Fruit fly (Drosophila melanogaster): ENCODE data around the gene CG12316.

The CG12316 gene

DNA sequence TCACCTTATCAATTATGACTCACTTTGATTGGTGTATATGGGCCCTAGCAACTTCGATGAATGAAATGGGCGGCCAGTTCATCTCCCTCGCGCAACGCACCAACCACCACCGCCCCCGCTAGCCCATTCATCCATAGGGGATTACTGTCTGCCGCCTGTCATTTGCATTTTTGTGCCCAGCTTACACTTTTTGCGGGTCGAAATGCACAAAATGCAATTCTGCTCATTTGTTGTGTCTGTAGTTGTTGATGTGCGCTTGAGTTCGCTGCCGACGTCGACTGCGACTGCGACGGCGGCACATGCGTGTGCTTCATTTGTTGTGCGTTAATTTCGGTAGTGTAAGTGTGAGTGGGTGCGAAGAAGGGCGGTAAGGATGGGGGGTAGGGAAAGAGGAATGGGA is 35.8 kb downstream of the CG12316 start:
- TF ChIP-seq CG17806 (tag; optimal IDR thresholded peaks at IDR 0.05) = no peak
- no peak for TF ChIP-seq rn (GFP tag; IDR thresholded peaks at IDR 0.05)
- no peak for TF ChIP-seq Pif1A (GFP tag; optimal IDR thresholded peaks at IDR 0.05)
- no peak for TF ChIP-seq CG13204 (GFP tag; optimal IDR thresholded peaks at IDR 0.05)
- no peak for TF ChIP-seq CG9948 (tag; optimal IDR thresholded peaks at IDR 0.05)
- no peak for TF ChIP-seq CG4496 (GFP tag; IDR thresholded peaks at IDR 0.05)
- no peak for TF ChIP-seq CG12605 (GFP tag; IDR thresholded peaks at IDR 0.05)
- TF ChIP-seq CG14655 (GFP tag; optimal IDR thresholded peaks at IDR 0.05) = no peak
- no peak for TF ChIP-seq CG8159 (tag; optimal IDR thresholded peaks at IDR 0.05)
- no peak for TF ChIP-seq CG10348 (GFP tag; IDR thresholded peaks at IDR 0.05)
- TF ChIP-seq Pif1B (GFP tag; optimal IDR thresholded peaks at IDR 0.05) = no peak
- no peak for TF ChIP-seq gl (tag; optimal IDR thresholded peaks at IDR 0.05)
- TF ChIP-seq EcR (GFP tag; optimal IDR thresholded peaks at IDR 0.05) = no peak
- no peak for TF ChIP-seq CG15710 (tag; optimal IDR thresholded peaks at IDR 0.05)
- TF ChIP-seq Snoo (tag; optimal IDR thresholded peaks at IDR 0.05) = no peak
- TF ChIP-seq D1 (tag; optimal IDR thresholded peaks at IDR 0.05) = no peak
- TF ChIP-seq CG8301 (tag; optimal IDR thresholded peaks at IDR 0.05) = no peak

- peak; percentile 63 for TF ChIP-seq CG13204 (GFP tag; optimal IDR thresholded peaks at IDR 0.05)
- no peak for TF ChIP-seq Snoo (tag; optimal IDR thresholded peaks at IDR 0.05)
- no peak for TF ChIP-seq CG32121 (GFP tag; IDR thresholded peaks at IDR 0.05)
- TF ChIP-seq EcR (GFP tag; optimal IDR thresholded peaks at IDR 0.05) = peak; percentile 26
Observed at dm6 chr3L:15099541-15099940, 37.2 kb downstream of the CG12316 start.

DNA sequence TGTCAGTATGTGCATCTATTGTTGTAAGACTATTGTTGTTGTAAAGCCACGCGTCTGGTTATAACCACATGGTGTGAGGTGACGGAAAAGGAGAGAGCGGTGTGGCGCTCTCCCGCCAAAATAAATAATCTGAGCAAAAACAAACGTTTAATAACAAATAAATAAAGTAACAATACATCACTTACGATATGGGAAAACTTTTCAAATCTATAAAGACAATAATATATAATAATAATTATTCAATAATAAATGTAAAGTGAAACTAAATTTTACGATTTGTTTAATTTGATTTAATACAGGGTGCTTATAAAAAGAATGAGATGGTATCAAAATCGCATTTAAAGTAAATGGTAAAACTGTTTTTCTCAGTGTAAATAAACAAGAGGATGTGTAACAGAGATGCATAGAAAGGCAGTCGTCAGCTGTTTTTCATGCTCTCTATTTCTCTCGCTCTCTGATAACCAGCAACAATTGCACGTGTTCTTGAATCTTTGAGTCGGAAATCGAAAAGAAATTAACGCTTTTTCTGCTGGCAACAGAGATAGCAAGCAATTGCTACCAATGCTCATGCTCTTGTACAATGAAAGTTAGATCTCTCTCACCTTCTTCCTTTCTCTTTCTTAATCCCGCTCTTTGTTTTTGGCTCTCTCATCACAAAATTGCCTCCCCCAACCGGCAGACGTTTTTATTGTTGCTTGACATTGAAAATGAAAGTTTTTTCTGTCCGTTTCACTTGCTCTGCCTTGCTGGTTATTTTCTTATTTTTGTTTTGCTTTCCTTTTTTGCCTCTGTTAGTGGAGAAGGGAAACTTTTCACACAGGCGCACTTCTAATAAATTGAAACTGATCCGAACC is 37.8 kb downstream of the CG12316 start:
- TF ChIP-seq CG13204 (GFP tag; optimal IDR thresholded peaks at IDR 0.05) (no peak), D1 (tag; optimal IDR thresholded peaks at IDR 0.05) (peak; percentile 87), Ets98B (GFP tag; IDR thresholded peaks at IDR 0.05) (peak; percentile 54), CG4496 (GFP tag; IDR thresholded peaks at IDR 0.05) (peak; percentile 83), gl (tag; optimal IDR thresholded peaks at IDR 0.05) (peak; percentile 65), CG17806 (tag; optimal IDR thresholded peaks at IDR 0.05) (peak; percentile 82), CG9948 (tag; optimal IDR thresholded peaks at IDR 0.05) (peak; percentile 92), Pif1A (GFP tag; optimal IDR thresholded peaks at IDR 0.05) (peak; percentile 71), Pif1B (GFP tag; optimal IDR thresholded peaks at IDR 0.05) (peak; percentile 65), CG12605 (GFP tag; IDR thresholded peaks at IDR 0.05) (peak; percentile 96), EcR (GFP tag; optimal IDR thresholded peaks at IDR 0.05) (no peak), CG32121 (GFP tag; IDR thresholded peaks at IDR 0.05) (peak; percentile 92), CG8301 (tag; optimal IDR thresholded peaks at IDR 0.05) (peak; percentile 85), rn (GFP tag; IDR thresholded peaks at IDR 0.05) (peak; percentile 75), CG8159 (tag; optimal IDR thresholded peaks at IDR 0.05) (peak; percentile 95), Snoo (tag; optimal IDR thresholded peaks at IDR 0.05) (peak; percentile 49), CG34367 (tag; optimal IDR thresholded peaks at IDR 0.05) (peak; percentile 58), CG10348 (GFP tag; IDR thresholded peaks at IDR 0.05) (no peak), fd96Ca (GFP tag; IDR thresholded peaks at IDR 0.05) (no peak), CG14655 (GFP tag; optimal IDR thresholded peaks at IDR 0.05) (peak; percentile 91), CG15710 (tag; optimal IDR thresholded peaks at IDR 0.05) (peak; percentile 74)

DNA sequence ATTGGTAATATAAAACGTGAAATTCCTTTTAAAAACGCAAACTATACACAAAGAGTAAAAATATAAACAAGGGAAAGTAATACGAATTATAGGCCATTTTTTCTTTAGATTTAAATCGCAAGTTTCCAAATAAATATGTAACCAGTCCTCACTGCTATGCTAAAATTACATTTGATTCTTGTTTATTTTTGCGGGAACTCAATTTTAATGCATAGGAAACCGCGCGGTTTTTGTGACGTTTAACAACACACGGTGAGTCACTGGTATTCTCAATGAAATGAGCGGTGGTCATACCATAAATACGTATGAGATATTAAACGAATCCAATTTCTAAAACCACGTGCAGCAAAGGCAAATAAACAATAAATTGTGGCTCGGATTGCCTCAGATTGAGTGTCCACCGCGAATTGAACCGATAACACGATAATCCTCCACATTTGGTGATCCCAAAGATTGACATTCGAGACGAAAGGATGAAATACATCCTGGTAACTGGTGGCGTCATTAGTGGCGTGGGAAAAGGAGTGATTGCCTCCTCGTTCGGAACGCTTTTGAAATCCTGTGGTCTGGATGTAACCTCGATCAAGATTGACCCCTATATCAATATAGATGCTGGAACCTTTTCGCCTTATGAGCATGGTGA is 38.7 kb downstream of the CG12316 start, which contains the start of gene Ctps:
TSS of gene Ctps (plus strand) at position 37 of the 643 bp plus-strand sequence.
- TF ChIP-seq CG8301 (tag; optimal IDR thresholded peaks at IDR 0.05) (no peak), Ets98B (GFP tag; IDR thresholded peaks at IDR 0.05) (no peak), EcR (GFP tag; optimal IDR thresholded peaks at IDR 0.05) (no peak), CG13204 (GFP tag; optimal IDR thresholded peaks at IDR 0.05) (no peak), D1 (tag; optimal IDR thresholded peaks at IDR 0.05) (peak; percentile 49), Pif1A (GFP tag; optimal IDR thresholded peaks at IDR 0.05) (peak; percentile 0), CG9948 (tag; optimal IDR thresholded peaks at IDR 0.05) (no peak), fd96Ca (GFP tag; IDR thresholded peaks at IDR 0.05) (no peak), CG4496 (GFP tag; IDR thresholded peaks at IDR 0.05) (no peak), CG8159 (tag; optimal IDR thresholded peaks at IDR 0.05) (no peak)

dm6 chr3L:15094589-15095288 is 42.0 kb downstream of the CG12316 start, which contains the start of the genes sstn, Plp and GlyRS:
Gene sstn, minus strand, starts transcription at chr3L:15094719.
Gene Plp, minus strand, starts transcription at chr3L:15094724.
Gene GlyRS, plus strand, starts transcription at chr3L:15095142.
- no peak for TF ChIP-seq rn (GFP tag; IDR thresholded peaks at IDR 0.05)
- TF ChIP-seq CG14655 (GFP tag; optimal IDR thresholded peaks at IDR 0.05) = no peak
- TF ChIP-seq CG8159 (tag; optimal IDR thresholded peaks at IDR 0.05) = peak; percentile 47
- TF ChIP-seq CG15710 (tag; optimal IDR thresholded peaks at IDR 0.05) = peak; percentile 25
